Worm (Caenorhabditis elegans) whole organism, young adult: Measurements from ENCODE around the gene R11G10.4.
A peak's percentile ranks its signal among the peaks of the same experiment; 100 is the strongest.

Experiments used
- B0019.2 ChIP-seq: fragments of 200-800 bp; sonication (Bioruptor generic); conservative IDR thresholded peaks from 2 replicates; pipeline ENCODE4 v1.3.6; 2022; ENCODE audit warnings: missing genetic modification reagents, missing genetic modification characterization, missing compliant biosample characterization
- B0261.1 ChIP-seq: sonication (generic microtip); optimal IDR thresholded peaks from 2 replicates; lab custom pipeline; 2016; ENCODE audit warnings: mild to moderate bottlenecking, missing genetic modification characterization, moderate library complexity, missing compliant biosample characterization
- D2030.7 ChIP-seq: fragments of 200-800 bp; sonication (Bioruptor generic); IDR thresholded peaks from 2 replicates; pipeline ENCODE4 v1.3.6; 2022; ENCODE audit warnings: missing genetic modification reagents, missing genetic modification characterization, missing compliant biosample characterization
- F22D6.2 ChIP-seq: sonication (generic microtip); optimal IDR thresholded peaks from 2 replicates; lab custom pipeline; 2016; ENCODE audit warnings: mild to moderate bottlenecking, missing genetic modification characterization, missing compliant biosample characterization
- F33H1.4 ChIP-seq: fragments of 200-800 bp; sonication (Bioruptor generic); IDR thresholded peaks from 2 replicates; pipeline ENCODE4 v1.3.6; 2022; ENCODE audit warnings: missing genetic modification reagents, missing genetic modification characterization, missing compliant biosample characterization
- F52B5.7 ChIP-seq: sonication (generic microtip); optimal IDR thresholded peaks from 2 replicates; lab custom pipeline; 2016; ENCODE audit warnings: mild to moderate bottlenecking, missing genetic modification characterization, missing compliant biosample characterization
- F55B11.4 ChIP-seq: sonication (generic microtip); optimal IDR thresholded peaks from 2 replicates; lab custom pipeline; 2016; ENCODE audit warnings: missing compliant biosample characterization, missing genetic modification characterization, borderline replicate concordance; ENCODE audit not compliant: insufficient read depth
- F57A8.1 ChIP-seq: fragments of 200-800 bp; sonication (Bioruptor generic); optimal IDR thresholded peaks from 2 replicates; lab custom pipeline; 2018; ENCODE audit warnings: mild to moderate bottlenecking, missing genetic modification characterization, moderate library complexity, missing compliant biosample characterization
- F57C9.4 ChIP-seq: sonication (generic microtip); optimal IDR thresholded peaks from 2 replicates; lab custom pipeline; 2017; ENCODE audit warnings: mild to moderate bottlenecking, missing genetic modification characterization, missing compliant biosample characterization
- K11D2.4 ChIP-seq: fragments of 200-800 bp; sonication (Bioruptor generic); IDR thresholded peaks from 2 replicates; pipeline ENCODE4 v1.3.6; 2022; ENCODE audit warnings: missing genetic modification reagents, missing genetic modification characterization, missing compliant biosample characterization
- T07F8.4 ChIP-seq: sonication (generic microtip); optimal IDR thresholded peaks from 2 replicates; lab custom pipeline; 2016; ENCODE audit warnings: mild to moderate bottlenecking, missing genetic modification characterization, moderate library complexity, missing compliant biosample characterization
- Y53F4B.3 ChIP-seq: fragments of 200-800 bp; sonication (Bioruptor generic); IDR thresholded peaks from 2 replicates; pipeline ENCODE4 v1.3.6; 2022; ENCODE audit warnings: missing genetic modification reagents, missing genetic modification characterization, missing compliant biosample characterization
- Y95B8A.8 ChIP-seq: fragments of 200-800 bp; sonication (Bioruptor generic); IDR thresholded peaks from 2 replicates; pipeline ENCODE4 v1.3.6; 2022; ENCODE audit warnings: missing genetic modification reagents, missing genetic modification characterization, missing compliant biosample characterization
- ama-1 ChIP-seq, 3 experiments: fragments of 150-350 bp in 1 of 3; sonication (generic microtip) in 2 of 3; optimal IDR thresholded peaks; 2 replicates each; lab custom pipeline; 2014 to 2018; ENCODE audit warnings: missing biosample characterization in 2 of 3, missing genetic modification characterization in 2 of 3, missing genetic modification reagents in 2 of 3
- aptf-2 ChIP-seq: fragments of 200-800 bp; sonication (Bioruptor generic); conservative IDR thresholded peaks from 2 replicates; pipeline ENCODE4 v1.3.6; 2022; ENCODE audit warnings: missing genetic modification reagents, missing genetic modification characterization, missing compliant biosample characterization
- atf-7 ChIP-seq: sonication (generic microtip); optimal IDR thresholded peaks from 2 replicates; lab custom pipeline; 2017; ENCODE audit warnings: mild to moderate bottlenecking, missing genetic modification characterization, missing compliant biosample characterization
- attf-3 ChIP-seq: fragments of 200-800 bp; sonication (Bioruptor generic); conservative IDR thresholded peaks from 2 replicates; pipeline ENCODE4 v1.3.6; 2022; ENCODE audit warnings: missing genetic modification reagents, missing genetic modification characterization, missing compliant biosample characterization
- ccch-3 ChIP-seq: fragments of 200-800 bp; sonication (Bioruptor generic); optimal IDR thresholded peaks from 2 replicates; lab custom pipeline; 2018; ENCODE audit warnings: mild to moderate bottlenecking, missing genetic modification characterization, missing compliant biosample characterization
- cebp-2 ChIP-seq: fragments of 200-800 bp; sonication (Bioruptor generic); IDR thresholded peaks from 2 replicates; pipeline ENCODE4 v1.3.6; 2022; ENCODE audit warnings: missing genetic modification characterization, missing compliant biosample characterization
- ceh-100 ChIP-seq: fragments of 200-800 bp; sonication (Bioruptor generic); IDR thresholded peaks from 2 replicates; pipeline ENCODE4 v1.3.6; 2022; ENCODE audit warnings: missing genetic modification reagents, missing genetic modification characterization, missing compliant biosample characterization
- ceh-58 ChIP-seq: fragments of 200-800 bp; sonication (Bioruptor generic); IDR thresholded peaks from 2 replicates; pipeline ENCODE4 v1.3.6; 2022; ENCODE audit warnings: missing genetic modification characterization, missing compliant biosample characterization
- ceh-79 ChIP-seq: sonication (generic microtip); optimal IDR thresholded peaks from 2 replicates; lab custom pipeline; 2017; ENCODE audit warnings: mild to moderate bottlenecking, missing genetic modification characterization, missing compliant biosample characterization
- die-1 ChIP-seq: sonication (generic microtip); optimal IDR thresholded peaks from 2 replicates; lab custom pipeline; 2016; ENCODE audit warnings: missing genotype, mild to moderate bottlenecking, missing genetic modification characterization, missing compliant biosample characterization
- dpl-1 ChIP-seq: fragments of 150-350 bp; optimal IDR thresholded peaks from 2 replicates; lab custom pipeline; 2014; ENCODE audit warnings: missing biosample characterization, missing genetic modification reagents, missing genetic modification characterization
- egrh-3 ChIP-seq: fragments of 200-800 bp; sonication (Bioruptor generic); IDR thresholded peaks from 2 replicates; pipeline ENCODE4 v1.3.6; 2022; ENCODE audit warnings: missing genetic modification reagents, missing genetic modification characterization, missing compliant biosample characterization
- fkh-3 ChIP-seq: sonication (generic microtip); optimal IDR thresholded peaks from 2 replicates; lab custom pipeline; 2016; ENCODE audit warnings: mild to moderate bottlenecking, missing genetic modification characterization, missing compliant biosample characterization
- gei-17 ChIP-seq: fragments of 200-800 bp; sonication (Bioruptor generic); optimal IDR thresholded peaks from 2 replicates; lab custom pipeline; 2018; ENCODE audit warnings: mild to moderate bottlenecking, missing genetic modification characterization, missing compliant biosample characterization
- hmg-1.2 ChIP-seq: fragments of 200-800 bp; sonication (Bioruptor generic); IDR thresholded peaks from 2 replicates; pipeline ENCODE4 v1.3.6; 2022; ENCODE audit warnings: missing genetic modification reagents, missing genetic modification characterization, missing compliant biosample characterization
- hmg-20 ChIP-seq: fragments of 200-800 bp; sonication (Bioruptor generic); IDR thresholded peaks from 2 replicates; pipeline ENCODE4 v1.3.6; 2022; ENCODE audit warnings: missing genetic modification reagents, missing genetic modification characterization, missing compliant biosample characterization
- hrde-1 ChIP-seq: sonication (generic microtip); optimal IDR thresholded peaks from 2 replicates; lab custom pipeline; 2016; ENCODE audit warnings: missing genetic modification characterization, mild to moderate bottlenecking, missing compliant biosample characterization, moderate library complexity, missing genotype, missing genetic modification reagents, borderline replicate concordance
- lir-1 ChIP-seq: fragments of 200-800 bp; sonication (Bioruptor generic); conservative IDR thresholded peaks from 2 replicates; pipeline ENCODE4 v1.3.6; 2022; ENCODE audit warnings: missing genetic modification reagents, missing genetic modification characterization, missing compliant biosample characterization
- mxl-1 ChIP-seq: sonication (generic microtip); optimal IDR thresholded peaks from 2 replicates; lab custom pipeline; 2016; ENCODE audit warnings: missing genetic modification characterization, missing compliant biosample characterization
- nfya-1 ChIP-seq: sonication (generic microtip); optimal IDR thresholded peaks from 2 replicates; lab custom pipeline; 2017; ENCODE audit warnings: antibody characterized with exemption, missing compliant biosample characterization, missing genetic modification characterization, borderline replicate concordance; ENCODE audit not compliant: insufficient read depth
- nfyb-1 ChIP-seq: fragments of 200-800 bp; sonication (Bioruptor generic); IDR thresholded peaks from 2 replicates; pipeline ENCODE4 v1.3.6; 2022; ENCODE audit warnings: missing genetic modification reagents, missing genetic modification characterization, missing compliant biosample characterization
- nhr-120 ChIP-seq: fragments of 200-800 bp; sonication (Bioruptor generic); IDR thresholded peaks from 2 replicates; pipeline ENCODE4 v1.3.6; 2022; ENCODE audit warnings: missing genetic modification characterization, missing compliant biosample characterization
- nhr-80 ChIP-seq: sonication (generic microtip); optimal IDR thresholded peaks from 2 replicates; lab custom pipeline; 2016; ENCODE audit warnings: missing genetic modification characterization, missing compliant biosample characterization
- rec-8 ChIP-seq, 2 experiments: sonication (generic microtip); optimal IDR thresholded peaks; 2 replicates each; lab custom pipeline; 2016; ENCODE audit warnings: mild to moderate bottlenecking in 2 of 2, missing genetic modification characterization in 2 of 2, missing genetic modification reagents in 2 of 2, missing genotype in 2 of 2, missing biosample characterization in 1 of 2, missing compliant biosample characterization in 1 of 2, moderate library complexity in 1 of 2
- snpc-3.4 ChIP-seq: sonication (generic microtip); optimal IDR thresholded peaks from 2 replicates; lab custom pipeline; 2017; ENCODE audit warnings: missing genetic modification characterization, mild to moderate bottlenecking, missing compliant biosample characterization, antibody characterized with exemption, moderate library complexity, missing genotype, missing genetic modification reagents
- sptf-2 ChIP-seq: fragments of 200-800 bp; sonication (Bioruptor generic); optimal IDR thresholded peaks from 2 replicates; lab custom pipeline; 2018; ENCODE audit warnings: mild to moderate bottlenecking, missing genetic modification characterization, missing compliant biosample characterization
- xnd-1 ChIP-seq: sonication (generic microtip); optimal IDR thresholded peaks from 2 replicates; lab custom pipeline; 2016; ENCODE audit warnings: missing genotype, missing genetic modification reagents, missing genetic modification characterization, missing compliant biosample characterization
- ztf-18 ChIP-seq: sonication (generic microtip); optimal IDR thresholded peaks from 2 replicates; lab custom pipeline; 2016; ENCODE audit warnings: missing genotype, mild to moderate bottlenecking, missing genetic modification characterization, missing compliant biosample characterization
- ztf-28 ChIP-seq: fragments of 200-800 bp; sonication (Bioruptor generic); IDR thresholded peaks from 2 replicates; pipeline ENCODE4 v1.3.6; 2022; ENCODE audit warnings: missing genetic modification reagents, missing genetic modification characterization, missing compliant biosample characterization
- ztf-3 ChIP-seq: fragments of 200-800 bp; sonication (Bioruptor generic); optimal IDR thresholded peaks from 2 replicates; lab custom pipeline; 2018; ENCODE audit warnings: mild to moderate bottlenecking, missing genetic modification characterization, missing compliant biosample characterization
- ztf-6 ChIP-seq: fragments of 200-800 bp; sonication (Bioruptor generic); IDR thresholded peaks from 2 replicates; pipeline ENCODE4 v1.3.6; 2022; ENCODE audit warnings: missing genetic modification reagents, missing genetic modification characterization, missing compliant biosample characterization

Gene R11G10.4

DNA sequence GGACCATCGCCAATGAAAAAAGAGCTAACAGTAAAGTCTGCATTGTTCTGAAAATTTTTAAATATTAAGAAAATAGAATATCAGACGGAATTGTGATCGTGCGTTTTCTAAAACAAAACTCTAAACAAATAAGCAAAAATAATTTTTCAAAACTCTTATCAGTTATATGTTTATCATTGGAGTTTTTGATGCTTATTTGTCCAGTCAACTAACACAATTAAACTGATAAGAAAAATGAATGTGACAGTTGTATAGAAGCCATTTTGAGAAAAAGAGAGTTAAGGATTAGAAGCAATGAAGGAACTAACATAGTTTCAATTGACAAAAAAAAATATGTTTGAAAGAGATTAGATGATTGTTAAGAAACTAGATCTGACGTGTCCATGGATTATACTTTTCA lies 24.3 kb downstream of the R11G10.4 start, which contains the start of gene ttr-44:
Gene ttr-44, minus strand, starts transcription at position 47 of the 400 bp plus-strand sequence.
- peak; percentile 67 for TF ChIP-seq nhr-80 (tag; lab: Kevin White, UChicago)
- no peak for TF ChIP-seq xnd-1 (tag; lab: Kevin White, UChicago)
- TF ChIP-seq mxl-1: no peak
- TF ChIP-seq F52B5.7 (tag; lab: Kevin White, UChicago): no peak
- TF ChIP-seq hmg-20 (GFP tag; lab: Robert Waterston, UW): no peak

DNA sequence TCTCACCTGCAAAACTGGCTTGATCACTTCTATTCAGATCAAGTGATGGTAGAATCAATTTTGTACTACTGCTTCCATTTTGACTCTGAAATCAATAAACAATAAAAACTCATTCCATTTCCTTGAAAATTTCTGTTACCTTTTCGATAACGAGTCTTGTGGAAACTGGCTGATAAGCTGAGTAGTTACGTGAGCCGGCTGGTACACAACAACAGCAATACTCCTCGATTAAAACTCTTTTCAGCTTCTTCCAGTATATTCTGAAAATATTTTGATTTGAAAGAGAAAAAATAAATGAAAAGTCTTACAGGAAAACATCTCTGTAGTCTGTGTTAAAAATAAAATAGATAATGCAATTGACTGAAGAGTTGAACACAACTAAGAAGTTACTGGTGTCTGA lies 26.0 kb downstream of the R11G10.4 start:
- TF ChIP-seq atf-7: no peak
- TF ChIP-seq Y95B8A.8 (GFP tag; lab: Robert Waterston, UW): no peak
- TF ChIP-seq lir-1 (GFP tag; lab: Robert Waterston, UW): no peak
- no peak for TF ChIP-seq ztf-18 (tag; lab: Kevin White, UChicago)
- no peak for TF ChIP-seq hmg-1.2
- no peak for TF ChIP-seq F57A8.1 (GFP tag; lab: Kevin White, UChicago)
- no peak for TF ChIP-seq snpc-3.4 (tag; lab: Kevin White, UChicago)
- TF ChIP-seq D2030.7 (GFP tag; lab: Robert Waterston, UW): no peak
- TF ChIP-seq ceh-58: no peak
- TF ChIP-seq Y53F4B.3 (GFP tag; lab: Robert Waterston, UW): no peak
- no peak for TF ChIP-seq ceh-100 (GFP tag; lab: Robert Waterston, UW)
- TF ChIP-seq ztf-28 (GFP tag; lab: Robert Waterston, UW): no peak
- no peak for TF ChIP-seq B0019.2 (GFP tag; lab: Robert Waterston, UW)
- TF ChIP-seq hrde-1: no peak
- TF ChIP-seq ztf-6: no peak
- TF ChIP-seq ceh-79: no peak

DNA sequence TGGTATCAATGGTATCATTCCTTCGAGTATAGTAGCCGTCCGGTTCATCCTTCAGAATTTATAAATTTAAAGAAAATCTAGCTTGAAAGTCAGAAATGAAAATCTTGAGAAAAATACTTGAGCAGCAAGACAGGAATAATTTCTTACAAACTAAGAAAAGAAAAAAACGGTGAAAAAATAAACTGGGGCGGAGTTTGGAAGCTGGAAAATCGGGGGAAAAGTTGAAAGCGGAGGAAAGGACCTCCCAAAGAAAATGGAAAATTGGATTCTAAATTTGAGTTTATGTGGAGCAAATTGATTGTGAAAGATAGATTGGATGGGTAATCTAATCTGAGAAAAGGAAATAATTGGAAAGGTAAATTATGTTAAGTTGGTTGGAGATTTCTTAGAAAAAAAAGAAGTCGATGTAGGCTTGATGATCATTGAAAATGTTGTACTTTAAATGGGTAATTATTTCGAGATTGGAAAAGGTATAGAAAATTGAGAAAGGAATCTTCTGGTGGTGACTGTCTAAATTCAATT lies 29.7 kb downstream of the R11G10.4 start, which contains the start of gene frpr-5:
Gene frpr-5, minus strand, starts transcription at position 51 of the 522 bp plus-strand sequence.
- no peak for TF ChIP-seq die-1 (tag; lab: Kevin White, UChicago)
- no peak for TF ChIP-seq attf-3
- no peak for TF ChIP-seq nfyb-1
- no peak for TF ChIP-seq K11D2.4 (GFP tag; lab: Robert Waterston, UW)
- no peak for TF ChIP-seq ceh-79
- no peak for TF ChIP-seq rec-8 (tag; optimal IDR thresholded peaks at IDR 0.05; lab: Kevin White, UChicago)
- TF ChIP-seq dpl-1 (GFP tag; lab: Kevin White, UChicago): no peak

DNA sequence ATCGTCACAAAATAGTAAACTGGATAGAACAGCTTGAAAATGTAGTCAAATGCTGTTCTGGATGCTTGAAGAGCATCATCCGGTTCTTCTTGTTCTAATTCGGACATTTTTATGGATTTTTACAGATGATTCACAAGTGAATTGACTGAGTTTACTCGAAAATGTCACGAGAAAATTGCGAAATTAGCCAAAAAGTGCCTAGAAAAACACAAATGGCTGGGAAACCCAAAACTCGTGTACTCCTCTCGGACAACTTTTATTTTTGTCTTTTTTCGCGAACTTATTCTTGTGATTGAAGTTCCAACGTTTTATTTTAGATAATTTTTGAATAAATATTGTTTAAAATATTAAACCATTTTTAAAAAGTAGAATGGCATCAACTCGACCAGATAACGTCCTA lies 45.2 kb downstream of the R11G10.4 start, which contains the start of the genes C56A3.4 and C56A3.5:
Gene C56A3.4, minus strand, starts transcription at position 154 of the 400 bp plus-strand sequence.
Gene C56A3.5, plus strand, starts transcription at position 367 of the 400 bp plus-strand sequence.
- no peak for TF ChIP-seq ztf-3
- TF ChIP-seq snpc-3.4 (tag; lab: Kevin White, UChicago): no peak
- TF ChIP-seq sptf-2 (GFP tag; lab: Kevin White, UChicago): no peak
- TF ChIP-seq egrh-3 (GFP tag; lab: Robert Waterston, UW): no peak
- no peak for TF ChIP-seq F57C9.4 (tag; lab: Kevin White, UChicago)
- peak; percentile 26 for TF ChIP-seq nhr-80 (tag; lab: Kevin White, UChicago)
- TF ChIP-seq F22D6.2 (tag; lab: Kevin White, UChicago): no peak
- no peak for TF ChIP-seq nhr-120
- no peak for TF ChIP-seq F33H1.4 (GFP tag; lab: Robert Waterston, UW)
- no peak for TF ChIP-seq aptf-2 (GFP tag; lab: Robert Waterston, UW)
- TF ChIP-seq T07F8.4 (tag; lab: Kevin White, UChicago): no peak
- no peak for TF ChIP-seq fkh-3 (tag; lab: Kevin White, UChicago)
- no peak for TF ChIP-seq ccch-3 (GFP tag; lab: Kevin White, UChicago)
- TF ChIP-seq cebp-2 (GFP tag; lab: Robert Waterston, UW): no peak
- TF ChIP-seq ceh-58: no peak
- TF ChIP-seq B0261.1 (tag; lab: Kevin White, UChicago): no peak
- TF ChIP-seq F55B11.4 (tag; lab: Kevin White, UChicago): no peak
- TF ChIP-seq nfya-1 (tag; lab: Kevin White, UChicago): no peak
- TF ChIP-seq B0019.2 (GFP tag; lab: Robert Waterston, UW): no peak
- TF ChIP-seq gei-17 (GFP tag; lab: Kevin White, UChicago): no peak
- TF ChIP-seq dpl-1 (GFP tag; lab: Kevin White, UChicago): no peak
- no peak for TF ChIP-seq atf-7
- TF ChIP-seq ama-1 (optimal IDR thresholded peaks at IDR 0.05; lab: Kevin White, UChicago): no peak
- no peak for TF ChIP-seq ama-1 (GFP tag; optimal IDR thresholded peaks at IDR 0.05; lab: Kevin White, UChicago)
